Fruit fly (Drosophila melanogaster): Measurements from ENCODE around the gene Bre1.
A peak's percentile ranks its signal among the peaks of the same experiment; 100 is the strongest.

Gene Bre1

DNA sequence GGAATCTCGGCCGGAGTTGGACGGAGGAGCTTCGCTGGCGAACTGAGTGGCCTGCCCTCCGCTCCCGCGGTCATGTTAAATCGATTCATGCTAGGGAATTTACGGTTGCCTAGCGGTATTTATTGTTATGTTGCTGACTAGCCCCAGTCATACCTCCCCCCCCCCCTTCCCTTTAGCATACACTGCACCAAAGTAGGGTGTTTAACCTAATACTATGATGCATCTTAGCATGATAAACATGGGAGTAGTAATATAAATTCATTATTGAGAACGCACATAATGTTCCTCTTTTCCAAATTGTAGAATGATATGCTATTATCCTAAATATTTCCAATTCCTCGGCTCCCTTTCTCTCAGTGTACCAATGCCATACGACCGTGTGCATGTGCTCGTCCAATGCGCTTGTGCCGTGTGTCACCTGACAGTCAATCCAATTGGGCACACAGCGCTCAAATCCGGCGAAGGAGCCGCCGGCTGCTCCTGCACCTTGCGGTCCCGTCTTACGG lies 2.6 kb upstream of the Bre1 start, which contains the start of gene Tektin-C (continued):
- TF ChIP-seq bsh (GFP tag; optimal IDR thresholded peaks at IDR 0.05): peak in 1 of 2 experiments; percentile 19
- no peak for TF ChIP-seq Dp (GFP tag; optimal IDR thresholded peaks at IDR 0.05)
- TF ChIP-seq Ets65A (GFP tag): peak; percentile 74
- no peak for TF ChIP-seq Max (GFP tag; optimal IDR thresholded peaks at IDR 0.05)
- no peak for TF ChIP-seq shn (GFP tag; optimal IDR thresholded peaks at IDR 0.05)
- peak; percentile 17; the same call in 1 of the 2 replicates for TF ChIP-seq CG10366 (GFP tag; IDR thresholded peaks at IDR 0.05)
- no peak for TF ChIP-seq CG4730 (GFP tag; IDR thresholded peaks at IDR 0.05)
- TF ChIP-seq ase (GFP tag; IDR thresholded peaks at IDR 0.05): 0 out of 3 replicates have a peak, but pooled peaks have one; percentile 46
- no peak for TF ChIP-seq toy (GFP tag; IDR thresholded peaks at IDR 0.05)
- no peak for TF ChIP-seq CG5953 (GFP tag; IDR thresholded peaks at IDR 0.05)
- TF ChIP-seq phol (tag; optimal IDR thresholded peaks at IDR 0.05): no peak
- peak; percentile 45; the same call in 1 of the 3 replicates for TF ChIP-seq dysf (GFP tag; IDR thresholded peaks at IDR 0.05)
- no peak for TF ChIP-seq Taf1 (GFP tag; IDR thresholded peaks at IDR 0.05)
- TF ChIP-seq Hsf (GFP tag; optimal IDR thresholded peaks at IDR 0.05): no peak
- no peak for TF ChIP-seq CG17568 (GFP tag; optimal IDR thresholded peaks at IDR 0.05)
- no peak for TF ChIP-seq Hr39 (optimal IDR thresholded peaks at IDR 0.05)
- TF ChIP-seq CG6683 (GFP tag; optimal IDR thresholded peaks at IDR 0.05): no peak

DNA sequence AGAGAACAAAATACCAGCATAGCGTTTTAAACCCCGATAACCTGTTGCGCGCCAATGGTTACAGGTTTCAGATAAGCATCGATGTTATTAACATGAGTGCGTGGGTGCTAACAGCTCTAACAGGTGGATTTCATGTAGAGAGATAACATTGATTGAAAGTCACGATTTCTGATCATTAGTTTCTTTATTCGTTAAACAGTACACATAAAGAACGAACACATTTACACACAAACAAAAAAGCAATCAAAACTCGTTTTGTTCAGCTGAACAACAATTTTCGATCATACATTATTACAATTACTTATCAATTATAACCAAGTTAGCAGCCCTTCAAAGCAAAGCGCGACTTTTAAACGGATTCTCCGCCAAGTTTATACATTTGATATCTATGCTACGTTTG lies 4.3 kb downstream of the Bre1 start:
- TF ChIP-seq slbo (GFP tag; IDR thresholded peaks at IDR 0.05) (no peak; the same call in 1 of the 2 replicates), CG17612 (GFP tag; IDR thresholded peaks at IDR 0.05) (no peak), CG1024 (GFP tag; IDR thresholded peaks at IDR 0.05) (no peak), CG13775 (GFP tag; optimal IDR thresholded peaks at IDR 0.05) (no peak), seq (GFP tag; IDR thresholded peaks at IDR 0.05) (no peak), Nf-YC (tag; optimal IDR thresholded peaks at IDR 0.05) (peak; percentile 26), klu (GFP tag; IDR thresholded peaks at IDR 0.05) (peak; percentile 52; the same call in 1 of the 2 replicates), CG9932 (GFP tag; IDR thresholded peaks at IDR 0.05) (no peak), tll (GFP tag; optimal IDR thresholded peaks at IDR 0.05) (no peak), gfzf (GFP tag; optimal IDR thresholded peaks at IDR 0.05) (peak; percentile 32), tup (GFP tag; optimal IDR thresholded peaks at IDR 0.05) (no peak), CG6791 (GFP tag; IDR thresholded peaks at IDR 0.05; ENCODE audit: partially characterized antibody) (no peak), CG5245 (GFP tag; optimal IDR thresholded peaks at IDR 0.05) (peak; percentile 27), chif (GFP tag; optimal IDR thresholded peaks at IDR 0.05) (peak in 1 of 2 experiments; percentile 18), Mes4 (GFP tag; optimal IDR thresholded peaks at IDR 0.05) (no peak), CG1792 (GFP tag; optimal IDR thresholded peaks at IDR 0.05) (peak; percentile 44), Hand (GFP tag; optimal IDR thresholded peaks at IDR 0.05) (no peak), CG8359 (GFP tag; optimal IDR thresholded peaks at IDR 0.05; ENCODE audit: borderline replicate concordance) (no peak), CG18619 (GFP tag; optimal IDR thresholded peaks at IDR 0.05) (no peak), CG9609 (GFP tag; optimal IDR thresholded peaks at IDR 0.05) (no peak), nmo (GFP tag; optimal IDR thresholded peaks at IDR 0.05) (peak; percentile 16), stwl (tag; optimal IDR thresholded peaks at IDR 0.05) (peak; percentile 7), CG14050 (GFP tag; IDR thresholded peaks at IDR 0.05) (no peak), pros (GFP tag; optimal IDR thresholded peaks at IDR 0.05) (no peak), trem (tag; optimal IDR thresholded peaks at IDR 0.05) (peak; percentile 98), dan (GFP tag; IDR thresholded peaks at IDR 0.05) (no peak), CG17328 (GFP tag; IDR thresholded peaks at IDR 0.05) (no peak), Aef1 (GFP tag; IDR thresholded peaks at IDR 0.05) (no peak), CG12219 (GFP tag; optimal IDR thresholded peaks at IDR 0.05) (no peak), jing (GFP tag; optimal IDR thresholded peaks at IDR 0.05) (no peak), CG9437 (GFP tag; optimal IDR thresholded peaks at IDR 0.05) (no peak), CG2199 (GFP tag; IDR thresholded peaks at IDR 0.05) (no peak), mirr (GFP tag; optimal IDR thresholded peaks at IDR 0.05) (peak; percentile 38), CG2129 (GFP tag; IDR thresholded peaks at IDR 0.05; ENCODE audit: partially characterized antibody) (no peak)

Data from whole organism, embryonic.